Worm (Caenorhabditis elegans) whole organism, L2 larva: ENCODE measurements around the gene mtcu-2.

Source experiments
- C34F6.9 ChIP-seq: fragments of 150-350 bp; optimal IDR thresholded peaks from 2 replicates; lab custom pipeline; 2014; ENCODE audit warnings: missing biosample characterization, missing genetic modification characterization
- F13H6.1 ChIP-seq: sonication (generic microtip); optimal IDR thresholded peaks from 2 replicates; lab custom pipeline; 2016; ENCODE audit warnings: missing genetic modification characterization, missing compliant biosample characterization
- R02D3.7 ChIP-seq: fragments of 150-350 bp; optimal IDR thresholded peaks from 2 replicates; lab custom pipeline; 2014; ENCODE audit warnings: missing biosample characterization, missing genetic modification characterization
- Y55F3AM.14 ChIP-seq: fragments of 200-800 bp; sonication (Bioruptor generic); optimal IDR thresholded peaks from 2 replicates; lab custom pipeline; 2018; ENCODE audit warnings: mild to moderate bottlenecking, missing genetic modification characterization, missing compliant biosample characterization
- ZK546.5 ChIP-seq: sonication (generic microtip); optimal IDR thresholded peaks from 2 replicates; lab custom pipeline; 2017; ENCODE audit warnings: missing biosample characterization, missing genetic modification characterization
- ceh-16 ChIP-seq: fragments of 150-350 bp; optimal IDR thresholded peaks from 2 replicates; lab custom pipeline; 2014; ENCODE audit warnings: missing biosample characterization, missing genetic modification characterization
- crh-2 ChIP-seq: sonication (generic microtip); optimal IDR thresholded peaks from 2 replicates; lab custom pipeline; 2017; ENCODE audit warnings: missing biosample characterization, missing genetic modification characterization
- egl-27 ChIP-seq: sonication (generic microtip); optimal IDR thresholded peaks from 3 replicates; lab custom pipeline; 2017; ENCODE audit warnings: missing biosample characterization, missing genetic modification reagents, missing genetic modification characterization
- elt-1 ChIP-seq: fragments of 150-350 bp; optimal IDR thresholded peaks from 2 replicates; lab custom pipeline; 2014; ENCODE audit warnings: missing biosample characterization, missing genetic modification characterization
- elt-3 ChIP-seq: sonication (generic microtip); optimal IDR thresholded peaks from 2 replicates; lab custom pipeline; 2017; ENCODE audit warnings: missing biosample characterization, missing genetic modification characterization
- gmeb-1 ChIP-seq: fragments of 150-350 bp; optimal IDR thresholded peaks from 2 replicates; lab custom pipeline; 2014; ENCODE audit warnings: missing biosample characterization, missing genetic modification characterization
- lin-11 ChIP-seq: fragments of 150-350 bp; sonication (generic microtip); optimal IDR thresholded peaks from 2 replicates; lab custom pipeline; 2014; ENCODE audit warnings: missing biosample characterization, missing genetic modification characterization, inconsistent platforms, mixed read lengths
- lin-13 ChIP-seq: fragments of 150-350 bp; optimal IDR thresholded peaks from 2 replicates; lab custom pipeline; 2014; ENCODE audit warnings: missing biosample characterization, missing genetic modification reagents, missing genetic modification characterization
- lsy-2 ChIP-seq, 2 experiments: fragments of 150-350 bp in 1 of 2; sonication (generic microtip) in 1 of 2; optimal IDR thresholded peaks; 2 replicates each; lab custom pipeline; 2014 to 2017; ENCODE audit warnings: missing biosample characterization in 2 of 2, missing genetic modification characterization in 2 of 2
- mab-5 ChIP-seq: fragments of 150-350 bp; optimal IDR thresholded peaks from 2 replicates; lab custom pipeline; 2014; ENCODE audit warnings: missing biosample characterization, missing genetic modification characterization
- mdl-1 ChIP-seq, 2 experiments: fragments of 150-350 bp in 1 of 2; sonication (generic microtip) in 1 of 2; optimal IDR thresholded peaks; 2 replicates each; lab custom pipeline; 2017; ENCODE audit warnings: missing biosample characterization in 2 of 2, missing genetic modification characterization in 2 of 2
- nhr-11 ChIP-seq: fragments of 150-350 bp; optimal IDR thresholded peaks from 2 replicates; lab custom pipeline; 2014; ENCODE audit warnings: missing biosample characterization, missing genetic modification characterization
- nhr-12 ChIP-seq: fragments of 150-350 bp; optimal IDR thresholded peaks from 2 replicates; lab custom pipeline; 2014; ENCODE audit warnings: missing biosample characterization, missing genetic modification characterization
- nhr-129 ChIP-seq: fragments of 150-350 bp; optimal IDR thresholded peaks from 2 replicates; lab custom pipeline; 2014; ENCODE audit warnings: missing biosample characterization, missing genetic modification characterization
- nhr-21 ChIP-seq: fragments of 150-350 bp; optimal IDR thresholded peaks from 2 replicates; lab custom pipeline; 2014; ENCODE audit warnings: missing biosample characterization, missing genetic modification characterization
- nhr-23 ChIP-seq: fragments of 150-350 bp; optimal IDR thresholded peaks from 2 replicates; lab custom pipeline; 2014; ENCODE audit warnings: missing biosample characterization, missing genetic modification reagents, missing genetic modification characterization
- nhr-237 ChIP-seq: fragments of 150-350 bp; optimal IDR thresholded peaks from 2 replicates; lab custom pipeline; 2014; ENCODE audit warnings: missing biosample characterization, missing genetic modification characterization
- nhr-25 ChIP-seq: fragments of 150-350 bp; sonication (generic microtip); optimal IDR thresholded peaks from 3 replicates; lab custom pipeline; 2014; ENCODE audit warnings: missing biosample characterization, missing genetic modification characterization
- nhr-77 ChIP-seq: fragments of 150-350 bp; optimal IDR thresholded peaks from 2 replicates; lab custom pipeline; 2014; ENCODE audit warnings: missing biosample characterization, missing genetic modification characterization
- peb-1 ChIP-seq: fragments of 150-350 bp; optimal IDR thresholded peaks from 2 replicates; lab custom pipeline; 2014; ENCODE audit warnings: missing biosample characterization, missing genetic modification characterization
- sem-4 ChIP-seq: fragments of 150-350 bp; optimal IDR thresholded peaks from 2 replicates; lab custom pipeline; 2014; ENCODE audit warnings: missing biosample characterization, missing genetic modification reagents, missing genetic modification characterization
- sma-3 ChIP-seq: sonication (generic microtip); optimal IDR thresholded peaks from 2 replicates; lab custom pipeline; 2016; ENCODE audit warnings: missing genetic modification reagents, missing genetic modification characterization, missing compliant biosample characterization
- sma-9 ChIP-seq, 2 experiments: fragments of 150-350 bp in 1 of 2; sonication (generic microtip) in 1 of 2; optimal IDR thresholded peaks; 2 replicates each; lab custom pipeline; 2014 to 2016; ENCODE audit warnings: missing genetic modification characterization in 2 of 2, mild to moderate bottlenecking in 1 of 2, missing biosample characterization in 1 of 2, missing compliant biosample characterization in 1 of 2, missing genetic modification reagents in 1 of 2, moderate library complexity in 1 of 2
- snpc-4 ChIP-seq: fragments of 150-350 bp; optimal IDR thresholded peaks from 2 replicates; lab custom pipeline; 2014; ENCODE audit warnings: missing biosample characterization, missing genetic modification characterization
- unc-62 ChIP-seq: fragments of 150-350 bp; optimal IDR thresholded peaks from 2 replicates; lab custom pipeline; 2014; ENCODE audit warnings: missing biosample characterization, missing genetic modification reagents, missing genetic modification characterization

Gene mtcu-2

ce11 chrII:10019669-10020068 lies 13.3 kb downstream of the mtcu-2 start:
- TF ChIP-seq crh-2 (tag; lab: Kevin White, UChicago) (no peak), mab-5 (no peak), nhr-25 (tag; lab: Kevin White, UChicago) (peak; percentile 59), gmeb-1 (peak; percentile 30)

ce11 chrII:10017528-10017927 lies 15.5 kb downstream of the mtcu-2 start:
- TF ChIP-seq C34F6.9 (no peak), ceh-16 (tag; lab: Kevin White, UChicago) (no peak), sem-4 (no peak), nhr-129 (tag; lab: Kevin White, UChicago) (no peak), elt-3 (tag; lab: Kevin White, UChicago) (no peak), ZK546.5 (no peak), egl-27 (tag; lab: Kevin White, UChicago) (no peak), peb-1 (tag; lab: Kevin White, UChicago) (no peak)

DNA sequence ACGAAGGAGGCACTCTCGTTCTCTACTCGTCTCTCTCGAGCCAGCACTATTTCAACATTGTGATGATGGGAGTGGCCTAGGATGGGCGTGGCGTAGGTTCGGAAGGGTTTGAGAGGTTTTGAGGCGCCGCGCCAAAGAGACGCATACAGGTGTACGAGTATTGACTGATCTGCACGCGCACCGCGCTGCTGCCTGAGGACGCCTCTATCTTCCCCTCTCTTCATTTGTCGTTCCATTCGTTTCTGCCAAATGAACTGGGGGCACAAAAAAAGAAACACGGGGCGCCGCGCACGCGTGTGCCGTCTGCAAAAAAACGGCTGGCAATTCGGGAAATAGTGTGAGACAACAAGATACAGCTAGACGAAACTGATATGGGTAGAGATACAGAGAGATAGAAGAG lies 17.0 kb downstream of the mtcu-2 start, which contains the start of gene lec-2:
Gene lec-2 (minus strand): TSS at position 171 of the 400 bp plus-strand sequence.
- TF ChIP-seq nhr-12 (tag; lab: Kevin White, UChicago) (no peak), Y55F3AM.14 (GFP tag; lab: Kevin White, UChicago) (no peak), F13H6.1 (tag; lab: Kevin White, UChicago) (peak; percentile 40), nhr-129 (tag; lab: Kevin White, UChicago) (peak; percentile 44), ZK546.5 (no peak), lin-11 (tag; lab: Kevin White, UChicago) (peak; percentile 24), sma-9 (GFP tag; optimal IDR thresholded peaks at IDR 0.05; lab: Kevin White, UChicago) (peak; percentile 36), sma-9 (tag; optimal IDR thresholded peaks at IDR 0.05; lab: Kevin White, UChicago) (no peak), sma-3 (GFP tag; lab: Kevin White, UChicago) (peak; percentile 10), mdl-1 (tag; optimal IDR thresholded peaks at IDR 0.05; lab: Kevin White, UChicago) (peak; percentile 6 to 12)
- TF ChIP-seq, all 48 proteins: peak for 6

- TF ChIP-seq nhr-129 (tag; lab: Kevin White, UChicago): no peak
- no peak for TF ChIP-seq elt-1 (tag; lab: Kevin White, UChicago)
- TF ChIP-seq Y55F3AM.14 (GFP tag; lab: Kevin White, UChicago): no peak
- TF ChIP-seq R02D3.7 (tag; lab: Kevin White, UChicago): no peak
- TF ChIP-seq nhr-23 (tag; lab: Kevin White, UChicago): no peak
- TF ChIP-seq unc-62 (GFP tag; lab: Kevin White, UChicago): no peak
- no peak for TF ChIP-seq sma-3 (GFP tag; lab: Kevin White, UChicago)
- TF ChIP-seq nhr-11 (tag; lab: Kevin White, UChicago): no peak
- no peak for TF ChIP-seq nhr-237
- no peak for TF ChIP-seq egl-27 (tag; lab: Kevin White, UChicago)
- no peak for TF ChIP-seq crh-2 (tag; lab: Kevin White, UChicago)
- TF ChIP-seq, all 48 proteins: peak for 0
Observed at ce11 chrII:10014384-10014783, 18.6 kb downstream of the mtcu-2 start.

DNA sequence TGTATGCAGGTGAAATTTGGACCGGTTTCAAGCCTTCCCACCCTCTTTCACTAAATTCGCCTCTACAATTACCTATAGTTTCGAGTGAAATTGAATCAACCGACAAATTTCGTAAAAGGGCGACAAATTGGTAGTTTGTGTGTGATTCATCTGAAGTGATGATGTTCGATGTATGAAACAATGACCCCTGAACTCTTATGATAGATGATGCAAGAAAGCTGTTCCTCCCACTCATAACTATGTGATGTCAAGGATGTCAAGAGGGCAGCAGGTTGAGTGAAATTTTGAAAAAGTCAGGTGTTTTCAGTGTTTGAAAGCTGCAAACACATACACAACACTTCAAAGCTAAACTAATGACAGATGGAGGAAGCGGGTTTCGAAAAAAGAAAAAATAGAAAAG lies 20.5 kb downstream of the mtcu-2 start:
- TF ChIP-seq lsy-2 (tag; optimal IDR thresholded peaks at IDR 0.05; lab: Kevin White, UChicago) (no peak), nhr-21 (tag; lab: Kevin White, UChicago) (no peak), lin-13 (GFP tag; lab: Kevin White, UChicago) (no peak), nhr-129 (tag; lab: Kevin White, UChicago) (peak; percentile 82), nhr-25 (tag; lab: Kevin White, UChicago) (peak; percentile 24), nhr-12 (tag; lab: Kevin White, UChicago) (no peak), F13H6.1 (tag; lab: Kevin White, UChicago) (peak; percentile 23), nhr-77 (tag; lab: Kevin White, UChicago) (no peak), sma-9 (GFP tag; optimal IDR thresholded peaks at IDR 0.05; lab: Kevin White, UChicago) (peak; percentile 42), sma-9 (tag; optimal IDR thresholded peaks at IDR 0.05; lab: Kevin White, UChicago) (no peak), nhr-11 (tag; lab: Kevin White, UChicago) (no peak)
- TF ChIP-seq, all 48 proteins: peak for 4

DNA sequence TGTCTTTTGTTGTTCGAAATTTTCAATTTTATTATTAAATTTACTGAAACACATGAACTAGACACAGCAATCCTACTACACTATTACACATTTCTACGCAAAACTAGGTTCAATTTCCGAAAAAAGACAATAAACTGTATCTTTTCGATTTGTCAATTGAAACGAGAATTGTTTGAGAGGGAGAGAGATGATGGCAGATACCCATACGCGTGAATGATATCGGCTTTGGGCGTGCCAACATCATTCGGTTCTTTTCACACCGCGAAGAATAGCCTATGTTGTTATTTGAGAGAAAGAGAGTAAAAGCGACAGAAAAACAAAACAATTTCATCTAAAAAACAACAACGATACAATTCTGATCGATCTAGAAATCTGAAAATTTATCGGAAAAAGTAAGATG lies 21.3 kb downstream of the mtcu-2 start:
- TF ChIP-seq sma-3 (GFP tag; lab: Kevin White, UChicago) (peak; percentile 43), F13H6.1 (tag; lab: Kevin White, UChicago) (no peak), snpc-4 (no peak), sem-4 (no peak), nhr-25 (tag; lab: Kevin White, UChicago) (peak; percentile 21)
